Fruit fly (Drosophila melanogaster) whole organism, pupa: Measurements from ENCODE around the gene CG4955.

Experiments
- CG13204 ChIP-seq: fragments of 200-800 bp; sonication (Bioruptor generic); optimal IDR thresholded peaks from 2 replicates; lab custom pipeline; 2018; ENCODE audit warnings: missing biosample characterization, mild to moderate bottlenecking, missing genetic modification characterization, moderate library complexity
- CG14655 ChIP-seq: fragments of 200-800 bp; sonication (Bioruptor generic); optimal IDR thresholded peaks from 3 replicates; lab custom pipeline; 2017; ENCODE audit warnings: mild to moderate bottlenecking, missing biosample characterization, missing genetic modification reagents, missing genetic modification characterization
- CG15710 ChIP-seq: fragments of 200-800 bp; sonication (Bioruptor generic); optimal IDR thresholded peaks from 2 replicates; lab custom pipeline; 2018; ENCODE audit warnings: missing biosample characterization, mild to moderate bottlenecking, missing genetic modification characterization, moderate library complexity
- CG17806 ChIP-seq: fragments of 200-800 bp; sonication (Bioruptor generic); optimal IDR thresholded peaks from 2 replicates; lab custom pipeline; 2018; ENCODE audit warnings: missing biosample characterization, mild to moderate bottlenecking, missing genetic modification characterization, moderate library complexity
- CG32121 ChIP-seq: fragments of 200-800 bp; sonication (Bioruptor generic); IDR thresholded peaks from 2 replicates; pipeline ENCODE4 v1.3.6; 2022; ENCODE audit warnings: missing biosample characterization, missing genetic modification characterization
- CG4496 ChIP-seq: fragments of 200-800 bp; sonication (Bioruptor generic); IDR thresholded peaks from 3 replicates; pipeline ENCODE4 v1.3.6; 2022; ENCODE audit warnings: missing biosample characterization, missing genetic modification characterization
- CG8159 ChIP-seq: fragments of 200-800 bp; sonication (Bioruptor generic); optimal IDR thresholded peaks from 3 replicates; lab custom pipeline; 2018; ENCODE audit warnings: missing biosample characterization, mild to moderate bottlenecking, missing genetic modification characterization, moderate library complexity
- D1 ChIP-seq: fragments of 200-800 bp; sonication (Bioruptor generic); optimal IDR thresholded peaks from 2 replicates; lab custom pipeline; 2018; ENCODE audit warnings: missing biosample characterization, mild to moderate bottlenecking, missing genetic modification characterization, moderate library complexity
- EcR ChIP-seq: fragments of 200-800 bp; sonication (Bioruptor generic); optimal IDR thresholded peaks from 3 replicates; lab custom pipeline; 2019; ENCODE audit warnings: missing biosample characterization, missing genetic modification characterization, mild to moderate bottlenecking, moderate library complexity, missing genetic modification reagents
- Ets98B ChIP-seq: fragments of 200-800 bp; sonication (Bioruptor generic); IDR thresholded peaks from 2 replicates; pipeline ENCODE4 v1.3.6; 2022; ENCODE audit warnings: missing biosample characterization, missing genetic modification characterization
- Pif1A ChIP-seq: fragments of 200-800 bp; sonication (Bioruptor generic); optimal IDR thresholded peaks from 3 replicates; lab custom pipeline; 2016; ENCODE audit warnings: missing biosample characterization, missing genetic modification characterization
- gl ChIP-seq: fragments of 200-800 bp; sonication (Bioruptor generic); optimal IDR thresholded peaks from 2 replicates; lab custom pipeline; 2018; ENCODE audit warnings: missing biosample characterization, mild to moderate bottlenecking, missing genetic modification characterization

dm6 chrX:17106153-17106700 lies 25.0 kb downstream of the CG4955 start:
- no peak for TF ChIP-seq CG14655
- no peak for TF ChIP-seq CG15710 (tag; lab: Kevin White, UChicago)
- TF ChIP-seq gl (tag; lab: Kevin White, UChicago) = no peak
- TF ChIP-seq D1 = no peak
- TF ChIP-seq CG17806 (tag; lab: Kevin White, UChicago) = no peak
- TF ChIP-seq Pif1A = no peak
- TF ChIP-seq CG8159 (tag; lab: Kevin White, UChicago) = no peak
- no peak for TF ChIP-seq EcR (GFP tag; lab: Kevin White, UChicago)
- no peak for TF ChIP-seq CG4496 (GFP tag; lab: Robert Waterston, UW)
- TF ChIP-seq CG13204 (GFP tag; lab: Kevin White, UChicago) = no peak
- no peak for TF ChIP-seq CG32121 (GFP tag; lab: Robert Waterston, UW)
- TF ChIP-seq Ets98B (GFP tag; lab: Robert Waterston, UW) = no peak
